Worm (Caenorhabditis elegans): ENCODE measurements around the gene C05C8.5.

Gene C05C8.5

DNA sequence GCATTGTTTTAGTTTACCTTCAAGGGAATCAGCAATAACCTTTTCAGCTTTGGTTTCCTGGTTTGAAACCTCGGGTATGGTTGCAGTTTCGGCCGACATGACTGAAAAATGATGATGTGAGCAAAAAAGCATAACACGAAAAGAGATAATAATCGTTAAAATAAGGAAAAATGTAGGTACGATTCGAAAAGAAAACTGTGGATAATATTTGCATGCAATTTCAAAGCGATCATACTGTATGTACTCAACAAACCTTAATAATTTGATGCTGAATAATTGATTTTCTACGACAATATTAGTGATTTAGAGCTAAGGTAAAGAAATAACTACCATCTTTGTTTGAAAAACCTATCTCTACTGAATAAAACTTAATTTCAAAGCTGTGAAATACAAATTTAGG is 38.6 kb downstream of the C05C8.5 start, which contains the start of gene attf-2:
TSS of gene attf-2 (minus strand) at position 101 of the 400 bp plus-strand sequence.
- TF ChIP-seq elt-3 (tag; optimal IDR thresholded peaks at IDR 0.05) (no peak), egl-27 (tag; optimal IDR thresholded peaks at IDR 0.05) (no peak), mdl-1 (tag; optimal IDR thresholded peaks at IDR 0.05) (no peak), swsn-7 (tag; optimal IDR thresholded peaks at IDR 0.05) (no peak), hlh-17 (GFP tag; optimal IDR thresholded peaks at IDR 0.05; ENCODE audit: borderline replicate concordance) (no peak), egl-13 (tag; optimal IDR thresholded peaks at IDR 0.05) (no peak), F16B12.6 (tag; optimal IDR thresholded peaks at IDR 0.05) (no peak), nhr-28 (tag; optimal IDR thresholded peaks at IDR 0.05) (no peak)

DNA sequence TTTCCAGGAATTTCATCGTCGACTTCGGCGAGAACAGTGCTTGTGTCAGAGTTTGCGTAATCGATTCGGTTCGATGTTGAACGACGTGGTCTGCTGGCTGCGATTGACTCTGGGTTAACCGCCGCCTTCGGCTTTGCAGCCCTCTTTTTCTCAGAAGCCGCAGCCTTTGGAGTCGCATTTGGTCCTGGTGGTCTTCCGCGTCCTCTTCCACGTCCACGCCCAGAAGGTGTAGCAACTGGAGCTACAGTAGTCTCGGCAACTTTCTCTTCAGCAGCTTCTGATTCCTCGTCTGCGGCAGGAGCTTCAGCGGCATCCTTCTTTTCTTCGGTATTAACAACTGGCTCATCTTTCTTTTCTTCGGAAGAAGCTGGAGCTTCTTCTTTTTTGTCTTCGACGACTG is 39.8 kb downstream of the C05C8.5 start:
- TF ChIP-seq nhr-237 (tag; optimal IDR thresholded peaks at IDR 0.05) (no peak), unc-62 (GFP tag; optimal IDR thresholded peaks at IDR 0.05) (no peak), nhr-47 (tag; optimal IDR thresholded peaks at IDR 0.05) (no peak), lin-14 (GFP tag; optimal IDR thresholded peaks at IDR 0.05) (no peak), ztf-4 (tag; optimal IDR thresholded peaks at IDR 0.05) (no peak), efl-1 (optimal IDR thresholded peaks at IDR 0.05) (no peak), efl-1 (GFP tag; optimal IDR thresholded peaks at IDR 0.05 in 1 of 2) (no peak), rnt-1 (tag; optimal IDR thresholded peaks at IDR 0.05) (no peak), nhr-84 (tag; optimal IDR thresholded peaks at IDR 0.05) (no peak), sptf-1 (tag; optimal IDR thresholded peaks at IDR 0.05) (no peak), jun-1 (tag; optimal IDR thresholded peaks at IDR 0.05) (no peak)

DNA sequence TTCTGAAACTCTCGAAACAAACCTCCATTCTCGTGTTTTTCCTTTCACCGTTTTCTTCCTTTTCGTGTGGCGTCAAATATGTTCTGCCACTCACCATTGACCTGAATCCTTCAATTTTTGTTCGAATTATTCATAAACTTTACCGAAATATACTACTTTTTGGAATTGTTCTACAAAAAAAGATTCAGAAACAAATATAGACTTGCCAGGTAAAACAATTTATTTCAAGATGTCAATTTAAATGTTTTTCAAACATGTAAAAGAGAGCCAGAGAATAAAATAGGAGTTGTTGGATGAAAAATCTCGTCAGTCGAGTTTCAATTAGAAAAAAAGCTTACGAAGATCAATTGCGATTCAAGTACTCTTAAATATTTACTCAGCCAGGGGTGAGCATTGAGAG is 41.1 kb downstream of the C05C8.5 start, which contains the start of gene F09G2.8:
TSS of gene F09G2.8 (minus strand) at position 101 of the 400 bp plus-strand sequence.
- TF ChIP-seq ama-1 (optimal IDR thresholded peaks at IDR 0.05) (no peak), ztf-11 (tag; optimal IDR thresholded peaks at IDR 0.05) (no peak), tlp-1 (tag; optimal IDR thresholded peaks at IDR 0.05) (no peak), mef-2 (tag; optimal IDR thresholded peaks at IDR 0.05) (no peak), lin-14 (GFP tag; optimal IDR thresholded peaks at IDR 0.05) (no peak), fkh-8 (tag; optimal IDR thresholded peaks at IDR 0.05) (no peak)

DNA sequence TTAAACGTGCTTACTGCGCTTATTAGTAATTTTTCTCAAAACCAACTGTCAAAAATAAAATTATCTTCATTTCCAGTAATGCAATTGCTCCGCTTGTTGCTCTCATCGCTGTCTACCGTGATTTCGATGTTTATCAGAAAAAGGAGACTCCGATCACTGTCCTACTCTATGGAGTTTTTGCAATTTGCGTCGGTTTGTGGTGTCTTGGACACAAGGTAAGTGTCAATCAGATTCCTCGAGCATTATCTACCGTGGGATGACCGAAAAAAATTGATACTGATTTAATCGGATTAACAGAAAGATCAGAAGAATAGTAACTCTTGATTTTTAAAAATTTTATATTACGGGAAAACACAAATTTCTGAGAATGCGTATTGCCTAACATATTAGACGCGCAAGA is 47.3 kb downstream of the C05C8.5 start:
- TF ChIP-seq vab-15 (tag; optimal IDR thresholded peaks at IDR 0.05) (no peak), alr-1 (tag; optimal IDR thresholded peaks at IDR 0.05; ENCODE audit: borderline replicate concordance) (no peak), elt-2 (tag; optimal IDR thresholded peaks at IDR 0.05) (no peak), mab-9 (GFP tag; IDR thresholded peaks at IDR 0.05) (no peak), nhr-85 (tag) (no peak), sup-37 (GFP tag; optimal IDR thresholded peaks at IDR 0.05) (no peak), tlp-1 (tag; optimal IDR thresholded peaks at IDR 0.05) (no peak), nhr-28 (tag; optimal IDR thresholded peaks at IDR 0.05) (no peak), unc-86 (tag; optimal IDR thresholded peaks at IDR 0.05) (no peak)

DNA sequence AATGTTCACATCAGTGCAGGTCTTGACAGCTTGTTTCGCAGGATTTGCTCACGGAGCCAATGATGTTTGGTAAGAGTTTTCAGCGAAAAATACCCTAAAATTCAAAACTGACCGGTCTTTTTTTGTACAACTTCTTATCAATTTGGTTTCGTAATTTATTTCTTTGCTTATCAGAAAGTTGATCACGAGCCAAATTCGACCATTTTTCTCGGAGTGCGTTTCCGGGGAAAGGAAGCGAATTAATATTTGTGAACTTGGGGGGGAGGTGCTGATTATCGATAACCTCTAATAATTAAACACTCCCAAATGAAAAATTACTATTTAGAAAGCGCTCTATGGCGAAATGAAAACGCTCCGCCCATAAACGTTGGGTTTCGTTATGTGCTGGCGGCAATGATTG is 48.0 kb downstream of the C05C8.5 start:
- TF ChIP-seq ceh-88 (GFP tag; IDR thresholded peaks at IDR 0.05) (no peak), jun-1 (tag; optimal IDR thresholded peaks at IDR 0.05) (peak; percentile 43), ceh-90 (tag; optimal IDR thresholded peaks at IDR 0.05) (no peak), swsn-7 (tag; optimal IDR thresholded peaks at IDR 0.05) (no peak), mef-2 (tag; optimal IDR thresholded peaks at IDR 0.05) (no peak), nhr-85 (tag) (no peak), nhr-237 (tag; optimal IDR thresholded peaks at IDR 0.05) (no peak), nhr-28 (tag; optimal IDR thresholded peaks at IDR 0.05) (no peak), nhr-20 (tag; optimal IDR thresholded peaks at IDR 0.05) (no peak), blmp-1 (tag; optimal IDR thresholded peaks at IDR 0.05) (no peak), C34B4.2 (tag; optimal IDR thresholded peaks at IDR 0.05) (no peak), rnt-1 (tag; optimal IDR thresholded peaks at IDR 0.05) (no peak), grh-1 (GFP tag; IDR thresholded peaks at IDR 0.05) (no peak), unc-98 (GFP tag; IDR thresholded peaks at IDR 0.05) (no peak), aly-2 (tag; optimal IDR thresholded peaks at IDR 0.05) (no peak), fkh-10 (GFP tag; optimal IDR thresholded peaks at IDR 0.05) (no peak), elt-2 (tag; optimal IDR thresholded peaks at IDR 0.05) (peak; percentile 88)

Measured in whole organism, L1 larva.